Fruit fly (Drosophila melanogaster) whole organism, embryonic: Measurements from ENCODE around the gene CG11975.
A peak's percentile ranks its signal among the peaks of the same experiment; 100 is the strongest.

Experiments used
- CG11723 ChIP-seq: fragments of 200-800 bp; sonication (Bioruptor generic); optimal IDR thresholded peaks from 2 replicates; lab custom pipeline; 2017; ENCODE audit warnings: missing biosample characterization, mild to moderate bottlenecking, missing genetic modification characterization
- CG12769 ChIP-seq: fragments of 200-800 bp; sonication (Bioruptor generic); optimal IDR thresholded peaks from 2 replicates; lab custom pipeline; 2019; ENCODE audit warnings: missing biosample characterization, mild to moderate bottlenecking, missing genetic modification characterization, moderate library complexity
- CG17385 ChIP-seq: fragments of 200-800 bp; sonication (Bioruptor generic); optimal IDR thresholded peaks from 3 replicates; lab custom pipeline; 2018; ENCODE audit warnings: missing biosample characterization, mild to moderate bottlenecking, missing genetic modification characterization
- CG17568 ChIP-seq: fragments of 200-800 bp; sonication (Bioruptor generic); optimal IDR thresholded peaks from 2 replicates; lab custom pipeline; 2018; ENCODE audit warnings: missing biosample characterization, mild to moderate bottlenecking, missing genetic modification characterization, moderate library complexity
- CG18619 ChIP-seq: fragments of 200-800 bp; sonication (Bioruptor generic); optimal IDR thresholded peaks from 3 replicates; lab custom pipeline; 2017; ENCODE audit warnings: missing biosample characterization, mild to moderate bottlenecking, missing genetic modification characterization
- CG30403 ChIP-seq: fragments of 200-800 bp; sonication (Bioruptor generic); optimal IDR thresholded peaks from 3 replicates; lab custom pipeline; 2016; ENCODE audit warnings: missing biosample characterization, missing genetic modification characterization
- CG3281 ChIP-seq: fragments of 200-800 bp; sonication (Bioruptor generic); optimal IDR thresholded peaks from 3 replicates; lab custom pipeline; 2017; ENCODE audit warnings: missing biosample characterization, mild to moderate bottlenecking, missing genetic modification characterization
- CG34224 ChIP-seq: fragments of 200-800 bp; sonication (Bioruptor generic); IDR thresholded peaks from 3 replicates; pipeline ENCODE4 v1.3.6; 2022; ENCODE audit warnings: missing biosample characterization, missing genetic modification characterization; ENCODE audit not compliant: partially characterized antibody
- CG34422 ChIP-seq: fragments of 200-800 bp; sonication (Bioruptor generic); IDR thresholded peaks from 3 replicates; pipeline ENCODE4 v1.3.6; 2022; ENCODE audit warnings: missing biosample characterization, missing genetic modification characterization
- CG5245 ChIP-seq: fragments of 200-800 bp; sonication (Bioruptor generic); optimal IDR thresholded peaks from 3 replicates; lab custom pipeline; 2016; ENCODE audit warnings: missing biosample characterization, missing genetic modification characterization
- CG7357 ChIP-seq: fragments of 200-800 bp; sonication (Bioruptor generic); IDR thresholded peaks from 3 replicates; pipeline ENCODE4 v1.3.6; 2022; ENCODE audit warnings: missing biosample characterization, missing genetic modification characterization
- CG8944 ChIP-seq: fragments of 200-800 bp; sonication (Bioruptor generic); optimal IDR thresholded peaks from 3 replicates; lab custom pipeline; 2016; ENCODE audit warnings: missing biosample characterization, missing genetic modification characterization
- CoRest ChIP-seq: fragments of 200-800 bp; sonication (Bioruptor generic); optimal IDR thresholded peaks from 3 replicates; lab custom pipeline; 2018; ENCODE audit warnings: missing biosample characterization, mild to moderate bottlenecking, missing genetic modification characterization, moderate library complexity
- Doc3 ChIP-seq: fragments of 200-800 bp; sonication (Bioruptor generic); IDR thresholded peaks from 3 replicates; pipeline ENCODE4 v1.3.6; 2022; ENCODE audit warnings: missing biosample characterization, missing genetic modification characterization; ENCODE audit not compliant: partially characterized antibody
- Ets65A ChIP-seq: fragments of 200-800 bp; sonication (Bioruptor generic); peaks from one replicate; lab custom pipeline; 2016; ENCODE audit warnings: missing biosample characterization, missing genetic modification characterization
- Gsc ChIP-seq: fragments of 200-800 bp; sonication (Bioruptor generic); IDR thresholded peaks from 2 replicates; pipeline ENCODE4 v1.3.6; 2022; ENCODE audit warnings: missing biosample characterization, missing genetic modification characterization
- HLHmδ ChIP-seq: fragments of 200-800 bp; sonication (Bioruptor generic); optimal IDR thresholded peaks from 2 replicates; lab custom pipeline; 2018; ENCODE audit warnings: missing biosample characterization, mild to moderate bottlenecking, missing genetic modification characterization, moderate library complexity
- Jarid2 ChIP-seq: fragments of 200-800 bp; sonication (Bioruptor generic); optimal IDR thresholded peaks from 3 replicates; lab custom pipeline; 2017; ENCODE audit warnings: mild to moderate bottlenecking, missing biosample characterization, missing genetic modification reagents, missing genetic modification characterization
- Med ChIP-seq: fragments of 200-800 bp; sonication (Bioruptor generic); peaks from one replicate; lab custom pipeline; 2016; ENCODE audit warnings: missing biosample characterization, missing genetic modification characterization, mild to moderate bottlenecking, inconsistent platforms, moderate library complexity
- Nf-YA ChIP-seq: fragments of 200-800 bp; sonication (Bioruptor generic); IDR thresholded peaks from 2 replicates; pipeline ENCODE4 v1.3.6; 2022; ENCODE audit warnings: missing biosample characterization, missing genetic modification characterization
- Sox100B ChIP-seq: fragments of 200-800 bp; sonication (Bioruptor generic); optimal IDR thresholded peaks from 3 replicates; lab custom pipeline; 2018; ENCODE audit warnings: missing biosample characterization, mild to moderate bottlenecking, missing genetic modification characterization
- Sry-δ ChIP-seq: fragments of 200-800 bp; sonication (Bioruptor generic); optimal IDR thresholded peaks from 2 replicates; lab custom pipeline; 2016; ENCODE audit warnings: missing biosample characterization, missing genetic modification characterization
- Ssrp ChIP-seq: fragments of 200-800 bp; sonication (Bioruptor generic); optimal IDR thresholded peaks from 2 replicates; lab custom pipeline; 2018; ENCODE audit warnings: missing biosample characterization, mild to moderate bottlenecking, missing genetic modification characterization, moderate library complexity
- ab ChIP-seq: fragments of 200-800 bp; sonication (Bioruptor generic); optimal IDR thresholded peaks from 2 replicates; lab custom pipeline; 2016; ENCODE audit warnings: missing biosample characterization, missing genetic modification characterization
- abd-A ChIP-seq: fragments of 200-800 bp; sonication (Bioruptor generic); optimal IDR thresholded peaks from 3 replicates; lab custom pipeline; 2019; ENCODE audit warnings: missing biosample characterization, mild to moderate bottlenecking, missing genetic modification characterization, moderate library complexity
- al ChIP-seq: fragments of 200-800 bp; sonication (Bioruptor generic); IDR thresholded peaks from 2 replicates; pipeline ENCODE4 v1.3.6; 2022; ENCODE audit warnings: missing biosample characterization, missing genetic modification characterization
- chif ChIP-seq, 2 experiments: fragments of 200-800 bp; sonication (Bioruptor generic); optimal IDR thresholded peaks; 3 replicates each; lab custom pipeline; 2016; ENCODE audit warnings: missing biosample characterization in 2 of 2, missing genetic modification characterization in 2 of 2
- chinmo ChIP-seq: fragments of 200-800 bp; sonication (Bioruptor generic); IDR thresholded peaks from 4 replicates; pipeline ENCODE4 v1.3.6; 2022; ENCODE audit warnings: missing biosample characterization, missing genetic modification characterization; ENCODE audit not compliant: partially characterized antibody
- crol ChIP-seq: fragments of 200-800 bp; sonication (Bioruptor generic); IDR thresholded peaks from 2 replicates; pipeline ENCODE4 v1.3.6; 2022; ENCODE audit warnings: missing biosample characterization, missing genetic modification characterization
- dmrt99B ChIP-seq: fragments of 200-800 bp; sonication (Bioruptor generic); optimal IDR thresholded peaks from 2 replicates; lab custom pipeline; 2018; ENCODE audit warnings: missing biosample characterization, mild to moderate bottlenecking, missing genetic modification characterization, moderate library complexity
- gcm ChIP-seq: fragments of 200-800 bp; sonication (Bioruptor generic); optimal IDR thresholded peaks from 2 replicates; lab custom pipeline; 2019; ENCODE audit warnings: missing biosample characterization, mild to moderate bottlenecking, missing genetic modification characterization, moderate library complexity
- gsb ChIP-seq: fragments of 200-800 bp; sonication (Bioruptor generic); IDR thresholded peaks from 2 replicates; pipeline ENCODE4 v1.3.6; 2022; ENCODE audit warnings: missing biosample characterization, missing genetic modification characterization
- hkb ChIP-seq, 2 experiments: fragments of 200-800 bp in 1 of 2; fragments of >200 bp in 1 of 2; sonication (Bioruptor generic) in 1 of 2; IDR thresholded peaks in 1 of 2; optimal IDR thresholded peaks in 1 of 2; 2 replicates each; pipeline versions ENCODE4 v1.3.6 to Lab custom; 2017 to 2022; ENCODE audit warnings: missing biosample characterization in 1 of 2, missing genetic modification characterization in 1 of 2
- kah ChIP-seq: fragments of 200-800 bp; sonication (Bioruptor generic); optimal IDR thresholded peaks from 2 replicates; lab custom pipeline; 2018; ENCODE audit warnings: missing biosample characterization, mild to moderate bottlenecking, missing genetic modification characterization
- mirr ChIP-seq: fragments of 200-800 bp; sonication (Bioruptor generic); optimal IDR thresholded peaks from 3 replicates; lab custom pipeline; 2018; ENCODE audit warnings: missing biosample characterization, mild to moderate bottlenecking, missing genetic modification characterization
- oc ChIP-seq: fragments of 200-800 bp; sonication (Bioruptor generic); optimal IDR thresholded peaks from 2 replicates; lab custom pipeline; 2018; ENCODE audit warnings: missing biosample characterization, mild to moderate bottlenecking, missing genetic modification characterization, moderate library complexity
- pfk ChIP-seq: fragments of 200-800 bp; sonication (Bioruptor generic); optimal IDR thresholded peaks from 2 replicates; lab custom pipeline; 2018; ENCODE audit warnings: missing biosample characterization, mild to moderate bottlenecking, missing genetic modification characterization, moderate library complexity
- phol ChIP-seq: fragments of 200-800 bp; sonication (Bioruptor generic); optimal IDR thresholded peaks from 3 replicates; lab custom pipeline; 2018; ENCODE audit warnings: missing biosample characterization, mild to moderate bottlenecking, missing genetic modification characterization, moderate library complexity
- pros ChIP-seq: fragments of 200-800 bp; sonication (Bioruptor generic); optimal IDR thresholded peaks from 3 replicates; lab custom pipeline; 2019; ENCODE audit warnings: missing biosample characterization, mild to moderate bottlenecking, missing genetic modification characterization, moderate library complexity
- sd ChIP-seq: fragments of 200-800 bp; sonication (Bioruptor generic); optimal IDR thresholded peaks from 3 replicates; lab custom pipeline; 2018; ENCODE audit warnings: missing biosample characterization, mild to moderate bottlenecking, missing genetic modification characterization, moderate library complexity
- sens ChIP-seq: fragments of 200-800 bp; sonication (Bioruptor generic); peaks from one replicate; lab custom pipeline; 2016; ENCODE audit warnings: missing biosample characterization, missing genetic modification characterization
- sens-2 ChIP-seq: fragments of 200-800 bp; sonication (Bioruptor generic); IDR thresholded peaks from 2 replicates; pipeline ENCODE4 v1.3.6; 2022; ENCODE audit warnings: missing biosample characterization, missing genetic modification characterization
- tgo ChIP-seq: fragments of 200-800 bp; sonication (Bioruptor generic); IDR thresholded peaks from 3 replicates; pipeline ENCODE4 v1.3.6; 2022; ENCODE audit warnings: missing biosample characterization, missing genetic modification characterization
- tio ChIP-seq: fragments of 200-800 bp; sonication (Bioruptor generic); optimal IDR thresholded peaks from 2 replicates; lab custom pipeline; 2017; ENCODE audit warnings: missing biosample characterization, missing genetic modification characterization, inconsistent platforms
- z ChIP-seq: fragments of 200-800 bp; sonication (Bioruptor generic); IDR thresholded peaks from 3 replicates; pipeline ENCODE4 v1.3.6; 2022; ENCODE audit warnings: missing biosample characterization, missing genetic modification characterization

CG11975 gene

DNA sequence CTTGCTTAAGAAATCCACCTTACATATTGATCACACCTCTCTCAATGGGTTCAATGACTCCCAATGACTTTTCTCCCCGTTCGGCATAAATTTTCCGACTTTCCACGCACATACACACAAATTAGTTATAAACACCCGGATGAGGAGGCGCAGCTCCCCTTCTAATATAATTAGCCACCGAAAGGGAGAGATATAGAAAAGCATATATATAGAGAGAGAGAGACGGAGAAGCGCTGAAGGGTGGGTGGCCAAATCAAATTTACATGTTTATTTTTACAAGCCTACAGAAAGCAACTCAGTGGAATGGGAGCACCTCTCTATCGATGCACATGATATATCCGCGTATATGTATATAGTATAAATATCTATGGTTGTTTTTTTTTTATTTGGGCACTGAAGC, 35.6 kb downstream of the CG11975 start (continued):
- TF ChIP-seq chif (GFP tag; optimal IDR thresholded peaks at IDR 0.05; lab: Kevin White, UChicago), result no peak
- no peak for TF ChIP-seq Jarid2 (GFP tag; lab: Kevin White, UChicago)
- peak; percentile 72 for TF ChIP-seq CG12769 (tag; lab: Kevin White, UChicago)
- TF ChIP-seq sens-2, result no peak
- TF ChIP-seq CG5245, result no peak
- peak; percentile 27 for TF ChIP-seq kah
- TF ChIP-seq Nf-YA (GFP tag; lab: Robert Waterston, UW), result no peak
- no peak for TF ChIP-seq CG18619 (GFP tag; lab: Kevin White, UChicago)
- no peak for TF ChIP-seq CG17568 (GFP tag; lab: Kevin White, UChicago)
- no peak for TF ChIP-seq al (GFP tag; lab: Robert Waterston, UW)
- no peak for TF ChIP-seq CG17385
- TF ChIP-seq Doc3 (GFP tag; lab: Robert Waterston, UW), result no peak
- TF ChIP-seq tio, result no peak
- TF ChIP-seq pfk (GFP tag; lab: Kevin White, UChicago), result no peak
- no peak for TF ChIP-seq CG8944 (GFP tag; lab: Kevin White, UChicago)
- TF ChIP-seq gcm (GFP tag; lab: Kevin White, UChicago), result peak; percentile 11
- TF ChIP-seq CG34422 (GFP tag; lab: Robert Waterston, UW), result no peak
- no peak for TF ChIP-seq Gsc (GFP tag; lab: Robert Waterston, UW)
- no peak for TF ChIP-seq Sry-δ
- TF ChIP-seq HLHmδ, result no peak
- 0 out of 4 replicates have a peak, but pooled peaks have one; percentile 40 for TF ChIP-seq chinmo (GFP tag; lab: Robert Waterston, UW)
- no peak for TF ChIP-seq CG3281 (GFP tag; lab: Kevin White, UChicago)
- no peak for TF ChIP-seq mirr (GFP tag; lab: Kevin White, UChicago)
- no peak for TF ChIP-seq oc (tag; lab: Kevin White, UChicago)
- no peak for TF ChIP-seq phol
- TF ChIP-seq abd-A (tag; lab: Kevin White, UChicago), result peak; percentile 83
- TF ChIP-seq CG34224 (GFP tag; lab: Robert Waterston, UW), result no peak
- no peak for TF ChIP-seq CG7357 (GFP tag; lab: Robert Waterston, UW)
- TF ChIP-seq CG30403, result no peak
- TF ChIP-seq sd (tag; lab: Kevin White, UChicago), result peak; percentile 49
- TF ChIP-seq hkb (optimal IDR thresholded peaks at IDR 0.05; lab: Kevin White, UChicago), result no peak
- no peak for TF ChIP-seq hkb (GFP tag; IDR thresholded peaks at IDR 0.05; lab: Robert Waterston, UW)
- TF ChIP-seq Ssrp (tag; lab: Kevin White, UChicago), result no peak
- TF ChIP-seq dmrt99B, result no peak
- TF ChIP-seq gsb (GFP tag; lab: Robert Waterston, UW), result no peak
- no peak for TF ChIP-seq ab

DNA sequence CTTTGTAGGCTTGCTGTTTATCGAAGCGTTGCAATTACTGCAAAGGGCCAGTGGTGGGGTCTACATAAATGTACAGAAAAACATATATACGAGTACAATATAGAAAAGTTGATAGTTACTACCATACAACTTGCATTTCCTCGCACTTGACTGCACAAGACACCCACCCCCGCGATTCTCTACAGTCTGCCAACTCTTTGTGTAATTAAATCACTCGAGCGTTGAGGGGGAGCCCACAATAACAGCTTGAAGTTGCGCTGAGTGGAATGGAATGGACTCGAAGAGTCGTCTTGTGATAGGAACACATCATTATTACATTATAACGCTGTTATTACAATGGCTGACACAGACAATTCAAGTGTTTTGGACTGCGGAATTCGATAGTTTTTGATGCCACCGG, 36.4 kb downstream of the CG11975 start:
- TF ChIP-seq CoRest (tag; lab: Kevin White, UChicago) (no peak), Ets65A (GFP tag; lab: Kevin White, UChicago) (peak; percentile 77), Sox100B (no peak), crol (GFP tag; lab: Robert Waterston, UW) (peak; percentile 65), tgo (GFP tag; lab: Robert Waterston, UW) (no peak), z (GFP tag; lab: Robert Waterston, UW) (peak; percentile 79), pros (GFP tag; lab: Kevin White, UChicago) (peak; percentile 71), sens (GFP tag; lab: Kevin White, UChicago) (peak; percentile 22), CG11723 (GFP tag; lab: Kevin White, UChicago) (no peak), sd (tag; lab: Kevin White, UChicago) (peak; percentile 16), Med (GFP tag; lab: Kevin White, UChicago) (peak; percentile 66)
